Worm (Caenorhabditis elegans) whole organism, L4 larva: ENCODE measurements around the gene F13D12.5.

ENCODE experiments used
- Y75B8A.6 ChIP-seq: fragments of 200-800 bp; sonication (Bioruptor generic); IDR thresholded peaks from 2 replicates; pipeline ENCODE4 v1.3.6; 2022; ENCODE audit warnings: missing genetic modification reagents, missing genetic modification characterization, missing compliant biosample characterization
- ces-1 ChIP-seq: fragments of 150-350 bp; sonication (generic microtip); optimal IDR thresholded peaks from 4 replicates; lab custom pipeline; 2014; ENCODE audit warnings: missing biosample characterization, missing genetic modification reagents, missing genetic modification characterization
- fos-1 ChIP-seq: fragments of 150-350 bp; optimal IDR thresholded peaks from 2 replicates; lab custom pipeline; 2014; ENCODE audit warnings: missing biosample characterization, missing genetic modification characterization
- jun-1 ChIP-seq: fragments of 150-350 bp; optimal IDR thresholded peaks from 2 replicates; lab custom pipeline; 2014; ENCODE audit warnings: missing biosample characterization, missing genetic modification reagents, missing genetic modification characterization
- nhr-237 ChIP-seq: sonication (generic microtip); optimal IDR thresholded peaks from 2 replicates; lab custom pipeline; 2017; ENCODE audit warnings: missing biosample characterization, missing genetic modification characterization
- nhr-77 ChIP-seq: fragments of 150-350 bp; optimal IDR thresholded peaks from 2 replicates; lab custom pipeline; 2014; ENCODE audit warnings: missing biosample characterization, missing genetic modification characterization
- unc-62 ChIP-seq, 3 experiments: fragments of 150-350 bp in 1 of 3; sonication (generic microtip); optimal IDR thresholded peaks in 2 of 3; peaks in 1 of 3; 1 replicate in 1 of 3; 2 replicates in 2 of 3; lab custom pipeline; 2014 to 2017; ENCODE audit warnings: missing biosample characterization in 3 of 3, missing genetic modification characterization in 3 of 3, missing genetic modification reagents in 3 of 3, missing genotype in 1 of 3

DNA sequence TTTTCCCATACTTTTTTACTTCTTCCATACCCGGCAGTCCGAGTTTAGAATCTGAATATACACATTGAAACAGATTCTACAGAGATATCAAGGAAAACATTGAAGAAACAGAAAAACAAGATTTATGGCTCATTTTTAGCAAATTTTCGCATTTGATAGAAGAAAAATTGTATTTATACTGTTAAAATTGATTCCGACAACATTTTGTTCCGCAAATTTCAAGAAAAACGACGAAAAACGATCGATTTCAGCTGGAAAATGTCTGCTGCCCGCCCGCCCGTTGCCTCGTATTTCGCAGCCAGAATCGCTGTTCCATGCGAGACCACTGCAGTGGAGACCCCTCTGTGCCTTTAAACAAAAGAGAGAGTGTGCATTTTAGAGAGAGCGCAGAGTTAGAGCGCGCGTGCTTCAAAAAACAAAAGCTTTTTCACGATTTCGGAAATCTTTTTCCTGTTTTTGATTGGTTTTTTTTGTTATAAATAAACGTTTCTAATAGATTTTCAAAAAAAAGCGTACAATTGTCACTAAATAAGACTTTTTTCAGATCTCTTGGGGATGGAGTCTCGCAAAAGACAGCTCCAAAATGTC is 51.4 kb downstream of the F13D12.5 start, which contains the start of the genes patr-1 and dna-2:
- TF ChIP-seq fos-1 (tag; lab: Kevin White, UChicago) (no peak), ces-1 (GFP tag; lab: Kevin White, UChicago) (no peak), nhr-237 (tag; lab: Kevin White, UChicago) (no peak), Y75B8A.6 (no peak), unc-62 (GFP tag; optimal IDR thresholded peaks at IDR 0.05 in 1 of 2; lab: Kevin White, UChicago) (peak in 1 of 2 experiments; percentile 59), unc-62 (tag; optimal IDR thresholded peaks at IDR 0.05; lab: Kevin White, UChicago) (no peak), nhr-77 (tag; lab: Kevin White, UChicago) (no peak), jun-1 (tag; lab: Kevin White, UChicago) (no peak)
